Worm (Caenorhabditis elegans) whole organism, late embryonic: ENCODE data around the gene ife-2.

Experiments used
- C08G9.2 ChIP-seq: sonication (generic microtip); optimal IDR thresholded peaks from 2 replicates; lab custom pipeline; 2016; ENCODE audit warnings: mild to moderate bottlenecking, missing genetic modification characterization, moderate library complexity, missing compliant biosample characterization
- C38D4.7 ChIP-seq: fragments of 200-800 bp; sonication (Bioruptor generic); optimal IDR thresholded peaks from 2 replicates; lab custom pipeline; 2018; ENCODE audit warnings: mild to moderate bottlenecking, missing genetic modification characterization, moderate library complexity, missing compliant biosample characterization
- K02D7.2 ChIP-seq: sonication (generic microtip); optimal IDR thresholded peaks from 2 replicates; lab custom pipeline; 2017; ENCODE audit warnings: mild to moderate bottlenecking, missing genetic modification characterization, missing compliant biosample characterization
- ahr-1 ChIP-seq: sonication (generic microtip); optimal IDR thresholded peaks from 2 replicates; lab custom pipeline; 2016; ENCODE audit warnings: missing genetic modification characterization, missing compliant biosample characterization
- ama-1 ChIP-seq: fragments of 150-350 bp; optimal IDR thresholded peaks from 2 replicates; lab custom pipeline; 2014
- ceh-14 ChIP-seq: sonication (generic microtip); optimal IDR thresholded peaks from 2 replicates; lab custom pipeline; 2016; ENCODE audit warnings: missing genotype, missing genetic modification characterization, missing compliant biosample characterization
- ceh-18 ChIP-seq: sonication (generic microtip); optimal IDR thresholded peaks from 2 replicates; lab custom pipeline; 2016; ENCODE audit warnings: missing genetic modification characterization, missing compliant biosample characterization
- ceh-19 ChIP-seq: fragments of 200-800 bp; sonication (Bioruptor generic); optimal IDR thresholded peaks from 2 replicates; lab custom pipeline; 2018; ENCODE audit warnings: mild to moderate bottlenecking, missing genetic modification characterization, missing compliant biosample characterization
- ceh-2 ChIP-seq: sonication (generic microtip); optimal IDR thresholded peaks from 2 replicates; lab custom pipeline; 2016; ENCODE audit warnings: missing genotype, missing genetic modification characterization, missing compliant biosample characterization
- ceh-22 ChIP-seq: sonication (generic microtip); optimal IDR thresholded peaks from 2 replicates; lab custom pipeline; 2017; ENCODE audit warnings: missing biosample characterization, missing genetic modification characterization
- ceh-24 ChIP-seq: sonication (generic microtip); optimal IDR thresholded peaks from 2 replicates; lab custom pipeline; 2016; ENCODE audit warnings: mild to moderate bottlenecking, missing genetic modification characterization, missing compliant biosample characterization
- ceh-34 ChIP-seq: sonication (generic microtip); optimal IDR thresholded peaks from 2 replicates; lab custom pipeline; 2016; ENCODE audit warnings: mild to moderate bottlenecking, missing genetic modification characterization, missing compliant biosample characterization
- ceh-45 ChIP-seq: fragments of 200-800 bp; sonication (Bioruptor generic); IDR thresholded peaks from 2 replicates; pipeline ENCODE4 v1.3.6; 2022; ENCODE audit warnings: missing genetic modification reagents, missing genetic modification characterization, missing compliant biosample characterization
- ceh-48 ChIP-seq: sonication (generic microtip); optimal IDR thresholded peaks from 2 replicates; lab custom pipeline; 2016; ENCODE audit warnings: missing genetic modification characterization, inconsistent platforms, missing compliant biosample characterization
- ceh-9 ChIP-seq: sonication (generic microtip); optimal IDR thresholded peaks from 2 replicates; lab custom pipeline; 2016; ENCODE audit warnings: mild to moderate bottlenecking, missing genetic modification characterization, inconsistent platforms, missing compliant biosample characterization
- che-1 ChIP-seq: sonication (generic microtip); optimal IDR thresholded peaks from 2 replicates; lab custom pipeline; 2016; ENCODE audit warnings: mild to moderate bottlenecking, missing genetic modification characterization, missing compliant biosample characterization
- elt-2 ChIP-seq: sonication (generic microtip); optimal IDR thresholded peaks from 2 replicates; lab custom pipeline; 2016; ENCODE audit warnings: missing genetic modification reagents, missing genetic modification characterization, missing compliant biosample characterization
- elt-4 ChIP-seq: sonication (generic microtip); optimal IDR thresholded peaks from 2 replicates; lab custom pipeline; 2016; ENCODE audit warnings: missing genetic modification characterization, missing compliant biosample characterization
- ets-4 ChIP-seq: sonication (generic microtip); optimal IDR thresholded peaks from 2 replicates; lab custom pipeline; 2016; ENCODE audit warnings: missing genetic modification characterization, missing compliant biosample characterization
- fax-1 ChIP-seq: sonication (generic microtip); optimal IDR thresholded peaks from 2 replicates; lab custom pipeline; 2016; ENCODE audit warnings: missing genotype, missing genetic modification characterization, missing compliant biosample characterization
- fkh-6 ChIP-seq: sonication (generic microtip); optimal IDR thresholded peaks from 2 replicates; lab custom pipeline; 2016; ENCODE audit warnings: missing genetic modification characterization, missing compliant biosample characterization
- hlh-13 ChIP-seq: fragments of 200-800 bp; sonication (Bioruptor generic); optimal IDR thresholded peaks from 2 replicates; lab custom pipeline; 2018; ENCODE audit warnings: mild to moderate bottlenecking, missing genetic modification characterization, missing compliant biosample characterization
- hlh-15 ChIP-seq: sonication (generic microtip); optimal IDR thresholded peaks from 2 replicates; lab custom pipeline; 2016; ENCODE audit warnings: missing genetic modification characterization, missing compliant biosample characterization
- hlh-30 ChIP-seq: sonication (generic microtip); optimal IDR thresholded peaks from 2 replicates; lab custom pipeline; 2017; ENCODE audit warnings: antibody characterized with exemption, missing genetic modification characterization, missing compliant biosample characterization; ENCODE audit not compliant: insufficient read depth
- hlh-8 ChIP-seq: sonication (generic microtip); optimal IDR thresholded peaks from 2 replicates; lab custom pipeline; 2016; ENCODE audit warnings: missing genotype, missing genetic modification characterization, missing compliant biosample characterization
- lim-6 ChIP-seq: sonication (generic microtip); optimal IDR thresholded peaks from 2 replicates; lab custom pipeline; 2016; ENCODE audit warnings: missing genetic modification characterization, missing compliant biosample characterization
- madf-2 ChIP-seq: sonication (generic microtip); optimal IDR thresholded peaks from 2 replicates; lab custom pipeline; 2017; ENCODE audit warnings: missing genetic modification characterization, missing compliant biosample characterization
- mec-3 ChIP-seq: sonication (generic microtip); optimal IDR thresholded peaks from 2 replicates; lab custom pipeline; 2016; ENCODE audit warnings: borderline replicate concordance, missing genetic modification characterization, missing compliant biosample characterization
- nfya-1 ChIP-seq: sonication (generic microtip); optimal IDR thresholded peaks from 2 replicates; lab custom pipeline; 2017; ENCODE audit warnings: missing genetic modification characterization, mild to moderate bottlenecking, missing compliant biosample characterization, antibody characterized with exemption, moderate library complexity
- nhr-11 ChIP-seq: fragments of 150-350 bp; optimal IDR thresholded peaks from 2 replicates; lab custom pipeline; 2014; ENCODE audit warnings: missing biosample characterization, missing genetic modification characterization
- npax-4 ChIP-seq: sonication (generic microtip); optimal IDR thresholded peaks from 2 replicates; lab custom pipeline; 2016; ENCODE audit warnings: missing genetic modification characterization, missing compliant biosample characterization
- odd-2 ChIP-seq: sonication (generic microtip); optimal IDR thresholded peaks from 2 replicates; lab custom pipeline; 2017; ENCODE audit warnings: antibody characterized with exemption, mild to moderate bottlenecking, missing genetic modification characterization, missing compliant biosample characterization
- pat-9 ChIP-seq: fragments of 200-800 bp; sonication (Bioruptor generic); optimal IDR thresholded peaks from 2 replicates; lab custom pipeline; 2018; ENCODE audit warnings: mild to moderate bottlenecking, missing genetic modification characterization, moderate library complexity, missing compliant biosample characterization
- pax-1 ChIP-seq: fragments of 150-350 bp; optimal IDR thresholded peaks from 2 replicates; lab custom pipeline; 2014; ENCODE audit warnings: missing biosample characterization, missing genetic modification characterization
- pha-4 ChIP-seq: fragments of 150-350 bp; optimal IDR thresholded peaks from 2 replicates; lab custom pipeline; 2018; ENCODE audit warnings: missing biosample characterization, missing genetic modification reagents, missing genetic modification characterization
- ref-2 ChIP-seq: sonication (generic microtip); optimal IDR thresholded peaks from 2 replicates; lab custom pipeline; 2016; ENCODE audit warnings: missing genetic modification characterization, missing compliant biosample characterization
- rnt-1 ChIP-seq: sonication (generic microtip); optimal IDR thresholded peaks from 2 replicates; lab custom pipeline; 2016; ENCODE audit warnings: missing genetic modification characterization, missing compliant biosample characterization
- sdc-2 ChIP-seq: sonication (generic microtip); optimal IDR thresholded peaks from 2 replicates; lab custom pipeline; 2016; ENCODE audit warnings: missing genotype, missing genetic modification characterization, missing compliant biosample characterization
- sox-2 ChIP-seq: fragments of 200-800 bp; sonication (Bioruptor generic); IDR thresholded peaks from 2 replicates; pipeline ENCODE4 v1.3.6; 2022; ENCODE audit warnings: missing genetic modification reagents, missing genetic modification characterization, missing compliant biosample characterization
- syd-9 ChIP-seq: sonication (generic microtip); optimal IDR thresholded peaks from 2 replicates; lab custom pipeline; 2016; ENCODE audit warnings: mild to moderate bottlenecking, missing genetic modification characterization, moderate library complexity, missing compliant biosample characterization
- tbx-2 ChIP-seq: sonication (generic microtip); optimal IDR thresholded peaks from 2 replicates; lab custom pipeline; 2016; ENCODE audit warnings: missing genetic modification characterization, missing compliant biosample characterization
- tbx-7 ChIP-seq: sonication (generic microtip); optimal IDR thresholded peaks from 2 replicates; lab custom pipeline; 2016; ENCODE audit warnings: missing genotype, missing genetic modification characterization, missing compliant biosample characterization
- unc-3 ChIP-seq, 2 experiments: fragments of 200-800 bp in 1 of 2; sonication (Bioruptor generic) in 1 of 2; sonication (generic microtip) in 1 of 2; conservative IDR thresholded peaks in 1 of 2; optimal IDR thresholded peaks in 1 of 2; 2 replicates each; pipeline versions ENCODE4 v1.3.6 to Lab custom; 2016 to 2022; ENCODE audit warnings: missing compliant biosample characterization in 2 of 2, missing genetic modification characterization in 2 of 2, missing genetic modification reagents in 1 of 2
- unc-42 ChIP-seq: sonication (generic microtip); optimal IDR thresholded peaks from 2 replicates; lab custom pipeline; 2016; ENCODE audit warnings: missing genotype, missing genetic modification characterization, missing compliant biosample characterization
- unc-86 ChIP-seq: sonication (generic microtip); optimal IDR thresholded peaks from 2 replicates; lab custom pipeline; 2016; ENCODE audit warnings: missing genetic modification characterization, missing compliant biosample characterization
- zip-5 ChIP-seq: sonication (generic microtip); optimal IDR thresholded peaks from 2 replicates; lab custom pipeline; 2016; ENCODE audit warnings: missing genetic modification characterization, missing compliant biosample characterization
- ztf-16 ChIP-seq: sonication (generic microtip); optimal IDR thresholded peaks from 2 replicates; lab custom pipeline; 2017; ENCODE audit warnings: missing genetic modification characterization, missing compliant biosample characterization

ife-2 gene

DNA sequence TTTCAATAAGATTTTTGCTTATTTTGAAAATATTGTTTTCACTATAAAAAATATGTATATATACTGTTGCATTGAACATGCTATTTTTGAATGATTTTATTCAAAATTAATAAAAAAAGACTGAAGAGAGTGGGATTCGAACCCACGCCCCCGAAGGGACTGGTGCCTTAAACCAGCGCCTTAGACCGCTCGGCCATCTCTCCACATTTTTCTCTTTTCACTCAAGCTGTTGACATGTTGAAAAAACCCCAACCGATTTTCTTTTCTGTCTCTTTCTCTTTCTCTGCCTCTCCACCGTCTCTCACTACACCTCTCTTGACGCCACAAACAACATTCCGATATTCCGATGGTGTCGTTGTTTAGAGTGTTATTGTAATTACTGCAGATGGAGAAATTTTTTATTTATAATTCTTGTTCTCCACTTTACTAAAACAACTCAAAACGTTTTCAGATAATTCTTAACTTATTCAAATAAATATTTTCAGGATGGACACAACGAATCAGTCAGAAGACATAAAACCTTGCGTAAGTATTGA is 29.3 kb downstream of the ife-2 start, which contains the start of gene sor-3 (continued):
- TF ChIP-seq tbx-7 (tag; lab: Kevin White, UChicago) (peak; percentile 13), sox-2 (GFP tag; lab: Robert Waterston, UW) (peak; percentile 45; the same call in 1 of the 2 replicates), odd-2 (tag; lab: Kevin White, UChicago) (no peak), rnt-1 (tag; lab: Kevin White, UChicago) (peak; percentile 77), fkh-6 (peak; percentile 85), unc-42 (tag; lab: Kevin White, UChicago) (peak; percentile 81), unc-3 (GFP tag; conservative IDR thresholded peaks at IDR 0.05; lab: Robert Waterston, UW) (peak; percentile 81), unc-3 (tag; optimal IDR thresholded peaks at IDR 0.05; lab: Kevin White, UChicago) (peak; percentile 89), che-1 (tag; lab: Kevin White, UChicago) (peak; percentile 88), ceh-9 (peak; percentile 78), madf-2 (peak; percentile 87), mec-3 (tag; lab: Kevin White, UChicago) (peak; percentile 57), ceh-24 (peak; percentile 81), hlh-13 (peak; percentile 88), ets-4 (tag; lab: Kevin White, UChicago) (peak; percentile 66), syd-9 (tag; lab: Kevin White, UChicago) (peak; percentile 82), lim-6 (tag; lab: Kevin White, UChicago) (peak; percentile 54), fax-1 (tag; lab: Kevin White, UChicago) (peak; percentile 86), ztf-16 (tag; lab: Kevin White, UChicago) (peak; percentile 82), zip-5 (peak; percentile 59), ceh-48 (tag; lab: Kevin White, UChicago) (peak; percentile 81), ceh-45 (GFP tag; lab: Robert Waterston, UW) (peak; percentile 84), ceh-22 (tag; lab: Kevin White, UChicago) (no peak), ahr-1 (tag; lab: Kevin White, UChicago) (peak; percentile 77), ceh-14 (tag; lab: Kevin White, UChicago) (peak; percentile 94), K02D7.2 (tag; lab: Kevin White, UChicago) (peak; percentile 71), ceh-18 (tag; lab: Kevin White, UChicago) (peak; percentile 87), pha-4 (tag; lab: Kevin White, UChicago) (no peak), hlh-8 (tag; lab: Kevin White, UChicago) (peak; percentile 89), ceh-19 (GFP tag; lab: Kevin White, UChicago) (peak; percentile 85), hlh-15 (tag; lab: Kevin White, UChicago) (peak; percentile 90), ceh-2 (peak; percentile 87), nfya-1 (tag; lab: Kevin White, UChicago) (peak; percentile 82), pat-9 (peak; percentile 85), hlh-30 (peak; percentile 53), ama-1 (lab: Kevin White, UChicago) (no peak), ref-2 (tag; lab: Kevin White, UChicago) (peak; percentile 77), nhr-11 (tag; lab: Kevin White, UChicago) (no peak), elt-2 (peak; percentile 93), tbx-2 (tag; lab: Kevin White, UChicago) (peak; percentile 88), sdc-2 (tag; lab: Kevin White, UChicago) (peak; percentile 92), C38D4.7 (GFP tag; lab: Kevin White, UChicago) (peak; percentile 86), pax-1 (no peak), ceh-34 (peak; percentile 82), npax-4 (tag; lab: Kevin White, UChicago) (peak; percentile 70), unc-86 (tag; lab: Kevin White, UChicago) (peak; percentile 82), C08G9.2 (peak; percentile 71), elt-4 (tag; lab: Kevin White, UChicago) (no peak)
